Worm (Caenorhabditis elegans): Measurements from ENCODE around the gene Y69A2AR.31.

Gene Y69A2AR.31

DNA sequence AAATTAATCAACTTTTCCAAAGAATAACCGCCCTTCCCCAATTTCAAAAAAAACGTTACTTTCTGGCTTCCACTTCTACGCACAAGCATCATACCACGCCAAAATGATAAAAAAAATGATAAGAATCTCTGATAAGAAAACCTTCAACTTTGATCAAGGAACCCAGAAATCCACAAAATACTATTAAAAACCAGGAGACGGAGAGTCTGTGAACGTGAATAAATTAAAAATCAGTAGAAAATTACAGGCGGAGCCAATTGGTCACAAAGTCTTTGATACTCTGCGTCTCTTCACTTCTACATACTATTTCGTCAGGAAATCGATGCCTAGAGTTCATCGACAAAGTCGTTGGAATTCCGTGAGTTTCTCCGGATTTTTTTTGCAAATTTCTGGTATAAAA, 45.2 kb downstream of the Y69A2AR.31 start, which contains the start of gene smf-3 (continued):
- TF ChIP-seq nhr-48 (tag; optimal IDR thresholded peaks at IDR 0.05) (peak; percentile 72), ztf-7 (tag; optimal IDR thresholded peaks at IDR 0.05) (no peak), Y48G9A.11 (GFP tag; IDR thresholded peaks at IDR 0.05) (no peak), ces-1 (GFP tag; optimal IDR thresholded peaks at IDR 0.05) (no peak), daf-12 (tag; optimal IDR thresholded peaks at IDR 0.05) (no peak), zip-11 (GFP tag; IDR thresholded peaks at IDR 0.05) (no peak), gei-8 (GFP tag; optimal IDR thresholded peaks at IDR 0.05) (no peak), madf-9 (GFP tag; conservative IDR thresholded peaks at IDR 0.05) (no peak), dpl-1 (GFP tag; optimal IDR thresholded peaks at IDR 0.05) (no peak), nhr-41 (GFP tag; IDR thresholded peaks at IDR 0.05) (peak; percentile 70; the same call in 1 of the 2 replicates), ZK337.2 (GFP tag; IDR thresholded peaks at IDR 0.05) (no peak), arid-1 (GFP tag; conservative IDR thresholded peaks at IDR 0.05) (no peak), fos-1 (tag; optimal IDR thresholded peaks at IDR 0.05) (no peak), F49E8.2 (tag; optimal IDR thresholded peaks at IDR 0.05; ENCODE audit: borderline replicate concordance) (no peak), dmd-8 (GFP tag; IDR thresholded peaks at IDR 0.05) (no peak), dmd-6 (GFP tag; IDR thresholded peaks at IDR 0.05) (peak; percentile 86), tag-97 (GFP tag; IDR thresholded peaks at IDR 0.05) (no peak), T20F7.1 (GFP tag; optimal IDR thresholded peaks at IDR 0.05) (peak; percentile 5), lin-1 (GFP tag; IDR thresholded peaks at IDR 0.05) (no peak), saeg-2 (GFP tag; IDR thresholded peaks at IDR 0.05) (no peak), nhr-28 (tag; optimal IDR thresholded peaks at IDR 0.05) (peak; percentile 51), lir-3 (tag; optimal IDR thresholded peaks at IDR 0.05) (no peak), lin-38 (GFP tag; IDR thresholded peaks at IDR 0.05) (no peak), F10B5.3 (tag; optimal IDR thresholded peaks at IDR 0.05) (no peak), tra-1 (GFP tag; IDR thresholded peaks at IDR 0.05) (no peak), lin-13 (GFP tag; optimal IDR thresholded peaks at IDR 0.05) (no peak), mdt-29 (GFP tag; IDR thresholded peaks at IDR 0.05) (no peak), mxl-2 (GFP tag; conservative IDR thresholded peaks at IDR 0.05) (no peak), dve-1 (tag; optimal IDR thresholded peaks at IDR 0.05; ENCODE audit: insufficient read depth) (peak; percentile 79), ZK546.5 (tag; optimal IDR thresholded peaks at IDR 0.05) (no peak), pqm-1 (tag; optimal IDR thresholded peaks at IDR 0.05) (peak; percentile 86), attf-4 (tag; optimal IDR thresholded peaks at IDR 0.05) (no peak), unc-62 (GFP tag; optimal IDR thresholded peaks at IDR 0.05 in 1 of 2) (no peak), unc-62 (tag; optimal IDR thresholded peaks at IDR 0.05) (no peak), nhr-25 (tag; optimal IDR thresholded peaks at IDR 0.05; ENCODE audit: borderline replicate concordance, insufficient read depth) (no peak), lim-7 (GFP tag; IDR thresholded peaks at IDR 0.05) (no peak), jun-1 (tag; optimal IDR thresholded peaks at IDR 0.05) (no peak), aly-2 (tag; optimal IDR thresholded peaks at IDR 0.05) (no peak), hlh-11 (tag; optimal IDR thresholded peaks at IDR 0.05) (peak; percentile 77), nhr-76 (tag; optimal IDR thresholded peaks at IDR 0.05) (no peak), ceh-28 (tag; optimal IDR thresholded peaks at IDR 0.05) (no peak), ceh-82 (tag; optimal IDR thresholded peaks at IDR 0.05) (no peak), D1046.2 (GFP tag; IDR thresholded peaks at IDR 0.05) (no peak), ztf-11 (tag; optimal IDR thresholded peaks at IDR 0.05) (no peak), zip-2 (tag; optimal IDR thresholded peaks at IDR 0.05) (no peak), nhr-11 (tag; optimal IDR thresholded peaks at IDR 0.05) (no peak), hlh-30 (tag; optimal IDR thresholded peaks at IDR 0.05; ENCODE audit: insufficient read depth) (no peak), nhr-77 (tag; optimal IDR thresholded peaks at IDR 0.05) (peak; percentile 61), lin-29 (GFP tag; IDR thresholded peaks at IDR 0.05) (no peak), duxl-1 (tag; optimal IDR thresholded peaks at IDR 0.05; ENCODE audit: poor library complexity) (no peak), set-16 (GFP tag; IDR thresholded peaks at IDR 0.05) (no peak), nhr-6 (tag; optimal IDR thresholded peaks at IDR 0.05) (no peak), unc-130 (GFP tag; optimal IDR thresholded peaks at IDR 0.05) (no peak)

Measured in whole organism, L4 larva.